Worm (Caenorhabditis elegans) whole organism, L4 larva: ENCODE results near the gene mrps-23.

ENCODE experiments used
- hmg-1.1 ChIP-seq: fragments of 200-800 bp; sonication (Bioruptor generic); IDR thresholded peaks from 2 replicates; pipeline ENCODE4 v1.3.6; 2022; ENCODE audit warnings: missing genetic modification reagents, missing genetic modification characterization, missing compliant biosample characterization
- snpc-4 ChIP-seq: fragments of 150-350 bp; optimal IDR thresholded peaks from 2 replicates; lab custom pipeline; 2014; ENCODE audit warnings: missing biosample characterization, missing genetic modification characterization

- TF ChIP-seq hmg-1.1 (GFP tag; lab: Robert Waterston, UW) (no peak), snpc-4 (tag; lab: Kevin White, UChicago) (no peak)
These were observed 47.4 kb upstream of the mrps-23 start for ce11 chrIII:9570869-9571268.
